Worm (Caenorhabditis elegans): Measurements from ENCODE around the gene col-174.

Gene col-174

ce11 chrX:7507141-7507540, 39.5 kb upstream of the col-174 start (continued):
- no peak for TF ChIP-seq unc-62 (GFP tag; optimal IDR thresholded peaks at IDR 0.05 in 1 of 2)
- no peak for TF ChIP-seq unc-62 (tag; optimal IDR thresholded peaks at IDR 0.05)
- TF ChIP-seq mxl-2 (GFP tag; conservative IDR thresholded peaks at IDR 0.05), result no peak
- TF ChIP-seq lin-39 (tag; optimal IDR thresholded peaks at IDR 0.05), result no peak
- TF ChIP-seq madf-5 (GFP tag; IDR thresholded peaks at IDR 0.05), result no peak
- no peak for TF ChIP-seq gei-8 (GFP tag; optimal IDR thresholded peaks at IDR 0.05)
- TF ChIP-seq daf-16 (GFP tag; optimal IDR thresholded peaks at IDR 0.05), result peak in 1 of 2 experiments; percentile 36
- TF ChIP-seq daf-16 (tag; optimal IDR thresholded peaks at IDR 0.05), result no peak
- TF ChIP-seq lin-29 (GFP tag; IDR thresholded peaks at IDR 0.05), result no peak
- 0 out of 2 replicates have a peak, but pooled peaks have one; percentile 20 for TF ChIP-seq Y48G9A.11 (GFP tag; IDR thresholded peaks at IDR 0.05)
- TF ChIP-seq pha-4 (GFP tag; IDR thresholded peaks at IDR 0.05), result no peak
- TF ChIP-seq pha-4 (tag; optimal IDR thresholded peaks at IDR 0.05), result no peak
- 0 out of 2 replicates have a peak, but pooled peaks have one; percentile 59 for TF ChIP-seq Y105C5A.15 (GFP tag; IDR thresholded peaks at IDR 0.05)
- no peak for TF ChIP-seq F10B5.3 (tag; optimal IDR thresholded peaks at IDR 0.05)
- TF ChIP-seq lin-13 (GFP tag; optimal IDR thresholded peaks at IDR 0.05), result no peak
- no peak for TF ChIP-seq tra-1 (GFP tag; IDR thresholded peaks at IDR 0.05)
- no peak for TF ChIP-seq nhr-6 (tag; optimal IDR thresholded peaks at IDR 0.05)
- TF ChIP-seq zag-1 (tag; optimal IDR thresholded peaks at IDR 0.05), result no peak
- no peak for TF ChIP-seq F44E2.7 (GFP tag; IDR thresholded peaks at IDR 0.05)
- no peak for TF ChIP-seq nhr-41 (GFP tag; IDR thresholded peaks at IDR 0.05)
- TF ChIP-seq F49E8.2 (tag; optimal IDR thresholded peaks at IDR 0.05; ENCODE audit: borderline replicate concordance), result peak; percentile 16
- no peak for TF ChIP-seq F37D6.2 (tag; optimal IDR thresholded peaks at IDR 0.05)
- no peak for TF ChIP-seq ama-1 (optimal IDR thresholded peaks at IDR 0.05)
- TF ChIP-seq lin-38 (GFP tag; IDR thresholded peaks at IDR 0.05), result no peak
- 0 out of 2 replicates have a peak, but pooled peaks have one; percentile 27 for TF ChIP-seq zip-11 (GFP tag; IDR thresholded peaks at IDR 0.05)
- no peak for TF ChIP-seq nhr-42 (GFP tag; IDR thresholded peaks at IDR 0.05)
- TF ChIP-seq mdl-1 (tag; optimal IDR thresholded peaks at IDR 0.05), result no peak
- no peak; the same call in none of the 2 replicates for TF ChIP-seq lim-7 (GFP tag; IDR thresholded peaks at IDR 0.05)
- no peak for TF ChIP-seq rbr-2 (tag; optimal IDR thresholded peaks at IDR 0.05)
- TF ChIP-seq R02D3.7 (tag; optimal IDR thresholded peaks at IDR 0.05), result no peak
- TF ChIP-seq Y5F2A.4 (GFP tag; optimal IDR thresholded peaks at IDR 0.05), result no peak

ce11 chrX:7512714-7513113, 33.9 kb upstream of the col-174 start:
- TF ChIP-seq mep-1 (tag; optimal IDR thresholded peaks at IDR 0.05) (no peak), unc-62 (GFP tag; optimal IDR thresholded peaks at IDR 0.05 in 1 of 2) (peak in 1 of 2 experiments; percentile 65), unc-62 (tag; optimal IDR thresholded peaks at IDR 0.05) (no peak)

ce11 chrX:7519569-7519968, 27.0 kb upstream of the col-174 start, which contains the start of gene chts-1:
chts-1 (minus strand) TSS chrX:7519669.
- TF ChIP-seq ceh-32 (tag; optimal IDR thresholded peaks at IDR 0.05; ENCODE audit: poor library complexity) (no peak), unc-130 (GFP tag; optimal IDR thresholded peaks at IDR 0.05) (no peak), unc-62 (GFP tag; optimal IDR thresholded peaks at IDR 0.05 in 1 of 2) (peak in 1 of 2 experiments; percentile 85), unc-62 (tag; optimal IDR thresholded peaks at IDR 0.05) (no peak)

- TF ChIP-seq Y75B8A.6 (GFP tag; IDR thresholded peaks at IDR 0.05) (no peak), tag-97 (GFP tag; IDR thresholded peaks at IDR 0.05) (no peak), hlh-11 (tag; optimal IDR thresholded peaks at IDR 0.05) (peak; percentile 44), gei-8 (GFP tag; optimal IDR thresholded peaks at IDR 0.05) (no peak), lin-1 (GFP tag; IDR thresholded peaks at IDR 0.05) (no peak), daf-16 (GFP tag; optimal IDR thresholded peaks at IDR 0.05) (peak in 1 of 2 experiments; percentile 74), daf-16 (tag; optimal IDR thresholded peaks at IDR 0.05) (no peak), cey-2 (tag; optimal IDR thresholded peaks at IDR 0.05; ENCODE audit: borderline replicate concordance, insufficient read depth) (no peak), nhr-6 (tag; optimal IDR thresholded peaks at IDR 0.05) (no peak), hlh-30 (tag; optimal IDR thresholded peaks at IDR 0.05; ENCODE audit: insufficient read depth) (peak; percentile 20), hif-1 (tag; optimal IDR thresholded peaks at IDR 0.05) (no peak)
Measured at ce11 chrX:7522595-7522994, 24.0 kb upstream of the col-174 start.
